Fruit fly (Drosophila melanogaster): ENCODE measurements around the gene Dab.

- no peak for TF ChIP-seq usp (GFP tag; optimal IDR thresholded peaks at IDR 0.05)
- no peak for TF ChIP-seq psq (GFP tag; optimal IDR thresholded peaks at IDR 0.05)
- no peak for TF ChIP-seq Hr78 (GFP tag; optimal IDR thresholded peaks at IDR 0.05)
- TF ChIP-seq Abd-B (GFP tag; optimal IDR thresholded peaks at IDR 0.05): no peak
- no peak for TF ChIP-seq Jra (GFP tag; optimal IDR thresholded peaks at IDR 0.05)
- no peak for TF ChIP-seq sage (GFP tag; optimal IDR thresholded peaks at IDR 0.05)
These were observed 61.0 kb downstream of the Dab start for dm6 chr3L:16772755-16773523.
